Fruit fly (Drosophila melanogaster) whole organism, embryonic: ENCODE data around the gene ec.

Source experiments
- Atf3 ChIP-seq: fragments of 200-800 bp; sonication (Bioruptor generic); optimal IDR thresholded peaks from 3 replicates; lab custom pipeline; 2016; ENCODE audit warnings: missing biosample characterization, missing genetic modification characterization
- CG10543 ChIP-seq: fragments of 200-800 bp; sonication (Bioruptor generic); optimal IDR thresholded peaks from 3 replicates; lab custom pipeline; 2017; ENCODE audit warnings: missing biosample characterization, mild to moderate bottlenecking, missing genetic modification characterization, moderate library complexity
- CG10654 ChIP-seq: fragments of 200-800 bp; sonication (Bioruptor generic); optimal IDR thresholded peaks from 2 replicates; lab custom pipeline; 2016; ENCODE audit warnings: missing biosample characterization, missing genetic modification characterization
- CG11093 ChIP-seq: fragments of 200-800 bp; sonication (Bioruptor generic); IDR thresholded peaks from 3 replicates; pipeline ENCODE4 v1.3.6; 2022; ENCODE audit warnings: missing biosample characterization, missing genetic modification characterization
- CG12744 ChIP-seq: fragments of 200-800 bp; sonication (Bioruptor generic); optimal IDR thresholded peaks from 2 replicates; lab custom pipeline; 2016; ENCODE audit warnings: missing biosample characterization, missing genetic modification characterization
- CG13296 ChIP-seq: fragments of 200-800 bp; sonication (Bioruptor generic); optimal IDR thresholded peaks from 3 replicates; lab custom pipeline; 2018; ENCODE audit warnings: missing biosample characterization, mild to moderate bottlenecking, missing genetic modification characterization
- CG13775 ChIP-seq: fragments of 200-800 bp; sonication (Bioruptor generic); optimal IDR thresholded peaks from 3 replicates; lab custom pipeline; 2017; ENCODE audit warnings: missing biosample characterization, mild to moderate bottlenecking, missing genetic modification characterization
- CG16815 ChIP-seq: fragments of 200-800 bp; sonication (Bioruptor generic); optimal IDR thresholded peaks from 3 replicates; lab custom pipeline; 2017; ENCODE audit warnings: missing biosample characterization, mild to moderate bottlenecking, missing genetic modification characterization
- CG18262 ChIP-seq: fragments of 200-800 bp; optimal IDR thresholded peaks from 3 replicates; lab custom pipeline; 2019; ENCODE audit warnings: missing biosample characterization, mild to moderate bottlenecking, missing genetic modification characterization, moderate library complexity
- CG2202 ChIP-seq: fragments of 200-800 bp; sonication (Bioruptor generic); optimal IDR thresholded peaks from 2 replicates; lab custom pipeline; 2018; ENCODE audit warnings: missing biosample characterization, mild to moderate bottlenecking, missing genetic modification characterization
- CG3065 ChIP-seq: fragments of 200-800 bp; sonication (Bioruptor generic); optimal IDR thresholded peaks from 2 replicates; lab custom pipeline; 2016; ENCODE audit warnings: missing biosample characterization, missing genetic modification characterization
- CG3163 ChIP-seq: fragments of 200-800 bp; sonication (Bioruptor generic); optimal IDR thresholded peaks from 3 replicates; lab custom pipeline; 2016; ENCODE audit warnings: missing biosample characterization, missing genetic modification characterization
- CG4854 ChIP-seq: fragments of 200-800 bp; sonication (Bioruptor generic); optimal IDR thresholded peaks from 2 replicates; lab custom pipeline; 2016; ENCODE audit warnings: missing biosample characterization, missing genetic modification characterization, inconsistent platforms
- CG5180 ChIP-seq: fragments of 200-800 bp; sonication (Bioruptor generic); optimal IDR thresholded peaks from 3 replicates; lab custom pipeline; 2017; ENCODE audit warnings: missing biosample characterization, missing genetic modification characterization, mild to moderate bottlenecking, moderate library complexity, missing genetic modification reagents
- CG7928 ChIP-seq: fragments of 200-800 bp; sonication (Bioruptor generic); optimal IDR thresholded peaks from 2 replicates; lab custom pipeline; 2017; ENCODE audit warnings: missing biosample characterization, mild to moderate bottlenecking, missing genetic modification characterization
- CG8478 ChIP-seq: fragments of >200 bp; optimal IDR thresholded peaks from 2 replicates; lab custom pipeline; 2018
- CG9876 ChIP-seq: fragments of 200-800 bp; sonication (Bioruptor generic); optimal IDR thresholded peaks from 2 replicates; lab custom pipeline; 2016; ENCODE audit warnings: missing biosample characterization, missing genetic modification characterization
- Camta ChIP-seq: fragments of 200-800 bp; sonication (Bioruptor generic); optimal IDR thresholded peaks from 2 replicates; lab custom pipeline; 2016; ENCODE audit warnings: missing biosample characterization, missing genetic modification characterization
- Dip2 ChIP-seq: fragments of 200-800 bp; sonication (Bioruptor generic); IDR thresholded peaks from 2 replicates; pipeline ENCODE4 v1.3.6; 2022; ENCODE audit warnings: missing biosample characterization, missing genetic modification characterization
- Mes4 ChIP-seq: fragments of 200-800 bp; sonication (Bioruptor generic); optimal IDR thresholded peaks from 2 replicates; lab custom pipeline; 2016; ENCODE audit warnings: missing biosample characterization, missing genetic modification characterization
- Mrtf ChIP-seq: fragments of 200-800 bp; sonication (Bioruptor generic); IDR thresholded peaks from 3 replicates; pipeline ENCODE4 v1.3.6; 2022; ENCODE audit warnings: missing biosample characterization, missing genetic modification characterization
- NC2β ChIP-seq: fragments of 200-800 bp; sonication (Bioruptor generic); optimal IDR thresholded peaks from 2 replicates; lab custom pipeline; 2016; ENCODE audit warnings: missing biosample characterization, missing genetic modification characterization
- Oli ChIP-seq: fragments of 200-800 bp; sonication (Bioruptor generic); optimal IDR thresholded peaks from 2 replicates; lab custom pipeline; 2018; ENCODE audit warnings: missing biosample characterization, mild to moderate bottlenecking, missing genetic modification characterization, moderate library complexity
- Optix ChIP-seq: fragments of 200-800 bp; sonication (Bioruptor generic); IDR thresholded peaks from 3 replicates; pipeline ENCODE4 v1.3.6; 2022; ENCODE audit warnings: missing biosample characterization, missing genetic modification characterization
- PHDP ChIP-seq: fragments of 200-800 bp; sonication (Bioruptor generic); optimal IDR thresholded peaks from 3 replicates; lab custom pipeline; 2018; ENCODE audit warnings: missing biosample characterization, mild to moderate bottlenecking, missing genetic modification characterization, moderate library complexity
- Six4 ChIP-seq: fragments of 200-800 bp; sonication (Bioruptor generic); optimal IDR thresholded peaks from 2 replicates; lab custom pipeline; 2016; ENCODE audit warnings: missing biosample characterization, missing genetic modification characterization
- chm ChIP-seq: fragments of 200-800 bp; sonication (Bioruptor generic); IDR thresholded peaks from 2 replicates; pipeline ENCODE4 v1.3.6; 2022; ENCODE audit warnings: missing biosample characterization, missing genetic modification characterization
- cwo ChIP-seq: fragments of 200-800 bp; sonication (Bioruptor generic); optimal IDR thresholded peaks from 3 replicates; lab custom pipeline; 2017; ENCODE audit warnings: missing biosample characterization, missing genetic modification characterization, mild to moderate bottlenecking, moderate library complexity, missing genetic modification reagents
- da ChIP-seq: fragments of 200-800 bp; sonication (Bioruptor generic); optimal IDR thresholded peaks from 2 replicates; lab custom pipeline; 2016; ENCODE audit warnings: missing biosample characterization, missing genetic modification characterization
- dpn ChIP-seq, 2 experiments: fragments of 200-800 bp; sonication (Bioruptor generic); optimal IDR thresholded peaks; 3 replicates each; lab custom pipeline; 2016; ENCODE audit warnings: missing biosample characterization in 2 of 2, missing genetic modification characterization in 2 of 2
- fd102C ChIP-seq: fragments of 200-800 bp; sonication (Bioruptor generic); optimal IDR thresholded peaks from 2 replicates; lab custom pipeline; 2018; ENCODE audit warnings: missing biosample characterization, mild to moderate bottlenecking, missing genetic modification characterization, moderate library complexity
- gem ChIP-seq: fragments of 200-800 bp; sonication (Bioruptor generic); optimal IDR thresholded peaks from 2 replicates; lab custom pipeline; 2019; ENCODE audit warnings: missing biosample characterization, mild to moderate bottlenecking, missing genetic modification characterization, moderate library complexity
- gsb ChIP-seq: fragments of 200-800 bp; sonication (Bioruptor generic); IDR thresholded peaks from 2 replicates; pipeline ENCODE4 v1.3.6; 2022; ENCODE audit warnings: missing biosample characterization, missing genetic modification characterization
- gt ChIP-seq: fragments of 200-800 bp; sonication (Bioruptor generic); IDR thresholded peaks from 2 replicates; pipeline ENCODE4 v1.3.6; 2022; ENCODE audit warnings: missing biosample characterization, missing genetic modification characterization
- kay ChIP-seq: fragments of 200-800 bp; sonication (Bioruptor generic); optimal IDR thresholded peaks from 2 replicates; lab custom pipeline; 2016; ENCODE audit warnings: missing biosample characterization, missing genetic modification characterization
- lab ChIP-seq: fragments of 200-800 bp; sonication (Bioruptor generic); optimal IDR thresholded peaks from 3 replicates; lab custom pipeline; 2017; ENCODE audit warnings: missing biosample characterization, missing genetic modification characterization, mild to moderate bottlenecking, moderate library complexity, missing genetic modification reagents
- lilli ChIP-seq: fragments of 200-800 bp; sonication (Bioruptor generic); optimal IDR thresholded peaks from 3 replicates; lab custom pipeline; 2016; ENCODE audit warnings: missing biosample characterization, missing genetic modification characterization
- lmd ChIP-seq: fragments of 200-800 bp; sonication (Bioruptor generic); IDR thresholded peaks from 2 replicates; pipeline ENCODE4 v1.3.6; 2022; ENCODE audit warnings: missing biosample characterization, missing genetic modification characterization
- lola ChIP-seq, 3 experiments: fragments of >200 bp in 2 of 3; fragments of 200-800 bp in 1 of 3; sonication (Bioruptor generic) in 1 of 3; optimal IDR thresholded peaks; 2 replicates each; lab custom pipeline; 2017 to 2019; ENCODE audit warnings: missing biosample characterization in 3 of 3, missing genetic modification characterization in 3 of 3, mild to moderate bottlenecking in 1 of 3, moderate library complexity in 1 of 3
- maf-S ChIP-seq: fragments of 200-800 bp; sonication (Bioruptor generic); optimal IDR thresholded peaks from 2 replicates; lab custom pipeline; 2016; ENCODE audit warnings: missing biosample characterization, missing genetic modification characterization
- otp ChIP-seq: fragments of 200-800 bp; sonication (Bioruptor generic); IDR thresholded peaks from 3 replicates; pipeline ENCODE4, ENCODE4 v1.3.6; 2022; ENCODE audit warnings: missing biosample characterization, missing genetic modification characterization
- rib ChIP-seq: fragments of 200-800 bp; sonication (Bioruptor generic); IDR thresholded peaks from 2 replicates; pipeline ENCODE4 v1.3.6; 2022; ENCODE audit warnings: missing biosample characterization, missing genetic modification characterization
- shn ChIP-seq: fragments of 200-800 bp; sonication (Bioruptor generic); optimal IDR thresholded peaks from 3 replicates; lab custom pipeline; 2016; ENCODE audit warnings: missing biosample characterization, missing genetic modification characterization
- sima ChIP-seq: fragments of 200-800 bp; sonication (Bioruptor generic); optimal IDR thresholded peaks from 2 replicates; lab custom pipeline; 2016; ENCODE audit warnings: missing biosample characterization, missing genetic modification characterization
- tap ChIP-seq: fragments of 200-800 bp; optimal IDR thresholded peaks from 3 replicates; lab custom pipeline; 2019; ENCODE audit warnings: missing biosample characterization, mild to moderate bottlenecking, missing genetic modification characterization, moderate library complexity
- ttk ChIP-seq: fragments of 200-800 bp; sonication (Bioruptor generic); IDR thresholded peaks from 2 replicates; pipeline ENCODE4 v2.1.2; 2022; ENCODE audit warnings: missing biosample characterization, missing genetic modification characterization
- unc-4 ChIP-seq: fragments of 200-800 bp; sonication (Bioruptor generic); IDR thresholded peaks from 2 replicates; pipeline ENCODE4 v1.3.6; 2022; ENCODE audit warnings: missing biosample characterization, missing genetic modification characterization; ENCODE audit not compliant: partially characterized antibody
- wor ChIP-seq: fragments of 200-800 bp; sonication (Bioruptor generic); IDR thresholded peaks from 2 replicates; pipeline ENCODE4 v1.3.6; 2022; ENCODE audit warnings: missing biosample characterization, missing genetic modification characterization
- z ChIP-seq: fragments of 200-800 bp; sonication (Bioruptor generic); IDR thresholded peaks from 3 replicates; pipeline ENCODE4 v1.3.6; 2022; ENCODE audit warnings: missing biosample characterization, missing genetic modification characterization

The ec gene

dm6 chrX:3772811-3773740 is 38.4 kb upstream of the ec start (continued):
- TF ChIP-seq CG9876 (GFP tag; lab: Kevin White, UChicago) (no peak), CG12744 (GFP tag; lab: Kevin White, UChicago) (peak; percentile 61), lola (GFP tag; optimal IDR thresholded peaks at IDR 0.05; lab: Kevin White, UChicago) (peak in 1 of 3 experiments; percentile 72), Dip2 (no peak), fd102C (GFP tag; lab: Kevin White, UChicago) (no peak), sima (GFP tag; lab: Kevin White, UChicago) (no peak), Camta (GFP tag; lab: Kevin White, UChicago) (peak; percentile 38), cwo (GFP tag; lab: Kevin White, UChicago) (peak; percentile 77), Optix (GFP tag; lab: Robert Waterston, UW) (no peak), CG7928 (GFP tag; lab: Kevin White, UChicago) (peak; percentile 31), CG2202 (tag; lab: Kevin White, UChicago) (peak; percentile 38), gt (no peak), otp (peak; percentile 35; the same call in 1 of the 3 replicates), gsb (GFP tag; lab: Robert Waterston, UW) (peak; percentile 21; the same call in 1 of the 2 replicates), CG8478 (no peak), wor (GFP tag; lab: Robert Waterston, UW) (no peak), Mes4 (no peak), lilli (peak; percentile 77), Mrtf (GFP tag; lab: Robert Waterston, UW) (peak; percentile 44; the same call in 1 of the 3 replicates), shn (GFP tag; lab: Kevin White, UChicago) (peak; percentile 55), tap (tag; lab: Kevin White, UChicago) (peak; percentile 54), CG10654 (GFP tag; lab: Kevin White, UChicago) (peak; percentile 39), ttk (GFP tag; lab: Robert Waterston, UW) (peak; percentile 42; the same call in 1 of the 2 replicates), CG10543 (GFP tag; lab: Kevin White, UChicago) (peak; percentile 88), CG16815 (GFP tag; lab: Kevin White, UChicago) (peak; percentile 41), NC2β (GFP tag; lab: Kevin White, UChicago) (no peak), lab (GFP tag; lab: Kevin White, UChicago) (peak; percentile 85), CG4854 (peak; percentile 12), CG13775 (GFP tag; lab: Kevin White, UChicago) (peak; percentile 72), z (GFP tag; lab: Robert Waterston, UW) (no peak), CG3163 (peak; percentile 57), lmd (peak; percentile 71), gem (peak; percentile 87), CG11093 (peak; percentile 36; the same call in 1 of the 3 replicates), da (no peak), Atf3 (GFP tag; lab: Kevin White, UChicago) (no peak), CG13296 (GFP tag; lab: Kevin White, UChicago) (peak; percentile 85), dpn (GFP tag; optimal IDR thresholded peaks at IDR 0.05; lab: Kevin White, UChicago) (peak; percentile 64 to 70), CG5180 (peak; percentile 64), CG18262 (tag; lab: Kevin White, UChicago) (peak; percentile 82), CG3065 (GFP tag; lab: Kevin White, UChicago) (peak; percentile 22), Oli (peak; percentile 80), Six4 (GFP tag; lab: Kevin White, UChicago) (peak; percentile 47), rib (no peak), chm (0 out of 2 replicates have a peak, but pooled peaks have one; percentile 47), PHDP (tag; lab: Kevin White, UChicago) (peak; percentile 88), unc-4 (GFP tag; lab: Robert Waterston, UW) (no peak), maf-S (GFP tag; lab: Kevin White, UChicago) (no peak), kay (peak; percentile 43)
